Worm (Caenorhabditis elegans): ENCODE results near the gene R13H7.2.

DNA sequence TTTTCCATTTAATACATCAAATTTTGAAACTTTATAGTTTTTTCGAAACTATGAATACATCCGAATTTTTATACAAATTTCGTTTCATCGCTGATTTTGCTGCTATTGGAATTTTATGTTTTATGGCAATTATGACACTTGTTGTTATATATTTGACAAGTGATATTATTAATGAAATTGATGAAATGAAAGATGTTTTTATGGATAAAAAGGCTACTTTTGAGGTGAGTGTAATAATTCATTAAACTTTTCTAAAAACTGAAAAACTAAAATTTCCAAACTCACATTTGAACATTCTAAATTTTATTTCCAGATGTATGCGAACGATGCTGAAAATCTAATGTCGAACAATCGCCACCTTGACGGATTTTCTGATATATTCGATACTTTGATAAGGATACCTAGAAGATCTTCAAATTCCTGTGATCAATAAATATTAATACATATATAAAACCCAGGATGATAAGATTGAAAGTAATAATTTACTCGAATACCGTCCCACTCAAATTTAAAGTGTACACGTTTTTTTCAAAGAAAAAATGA is 46.8 kb upstream of the R13H7.2 start, which contains the start of the genes T22D1.17 and T22D1.8:
- no peak for TF ChIP-seq ztf-29 (GFP tag; IDR thresholded peaks at IDR 0.05)
- no peak for TF ChIP-seq ztf-23 (GFP tag; IDR thresholded peaks at IDR 0.05)
- no peak for TF ChIP-seq med-1 (GFP tag; optimal IDR thresholded peaks at IDR 0.05; ENCODE audit: insufficient read depth)

Measured in whole organism, midembryonic.